Worm (Caenorhabditis elegans) whole organism, L3 larva: ENCODE results near the gene ZK632.11.

Source experiments
- R02D3.7 ChIP-seq: fragments of 150-350 bp; optimal IDR thresholded peaks from 2 replicates; lab custom pipeline; 2014; ENCODE audit warnings: missing biosample characterization, missing genetic modification characterization
- ama-1 ChIP-seq: fragments of 150-350 bp; optimal IDR thresholded peaks from 2 replicates; lab custom pipeline; 2018
- ceh-82 ChIP-seq: fragments of 150-350 bp; optimal IDR thresholded peaks from 2 replicates; lab custom pipeline; 2014; ENCODE audit warnings: missing biosample characterization, missing genetic modification characterization
- egl-27 ChIP-seq: sonication (generic microtip); optimal IDR thresholded peaks from 4 replicates; lab custom pipeline; 2017; ENCODE audit warnings: missing biosample characterization, missing genetic modification reagents, missing genetic modification characterization
- elt-1 ChIP-seq: fragments of 150-350 bp; optimal IDR thresholded peaks from 2 replicates; lab custom pipeline; 2014; ENCODE audit warnings: missing biosample characterization, missing genetic modification characterization
- fos-1 ChIP-seq: fragments of 150-350 bp; optimal IDR thresholded peaks from 2 replicates; lab custom pipeline; 2014; ENCODE audit warnings: missing biosample characterization, missing genetic modification characterization
- lin-15B ChIP-seq: fragments of 150-350 bp; optimal IDR thresholded peaks from 2 replicates; lab custom pipeline; 2014; ENCODE audit warnings: missing biosample characterization, missing genetic modification characterization
- nhr-11 ChIP-seq: fragments of 150-350 bp; optimal IDR thresholded peaks from 2 replicates; lab custom pipeline; 2014; ENCODE audit warnings: missing biosample characterization, missing genetic modification characterization
- nhr-237 ChIP-seq: fragments of 150-350 bp; optimal IDR thresholded peaks from 2 replicates; lab custom pipeline; 2014; ENCODE audit warnings: missing biosample characterization, missing genetic modification characterization
- nhr-76 ChIP-seq: fragments of 150-350 bp; sonication (generic microtip); optimal IDR thresholded peaks from 5 replicates; lab custom pipeline; 2014; ENCODE audit warnings: missing biosample characterization, missing genetic modification characterization
- skn-1 ChIP-seq: fragments of 150-350 bp; optimal IDR thresholded peaks from 2 replicates; lab custom pipeline; 2014; ENCODE audit warnings: missing biosample characterization, missing genetic modification characterization
- snpc-4 ChIP-seq: fragments of 150-350 bp; optimal IDR thresholded peaks from 2 replicates; lab custom pipeline; 2014; ENCODE audit warnings: missing biosample characterization, missing genetic modification characterization
- unc-62 ChIP-seq: fragments of 150-350 bp; sonication (generic microtip); optimal IDR thresholded peaks from 4 replicates; lab custom pipeline; 2014; ENCODE audit warnings: missing biosample characterization, missing genetic modification reagents, missing genetic modification characterization

ce11 chrIII:9823748-9824147 is 4.0 kb upstream of the ZK632.11 start:
- TF ChIP-seq nhr-76 = no peak
- no peak for TF ChIP-seq ceh-82
- no peak for TF ChIP-seq elt-1 (tag; lab: Kevin White, UChicago)
- TF ChIP-seq R02D3.7 (tag; lab: Kevin White, UChicago) = no peak
- TF ChIP-seq fos-1 (tag; lab: Kevin White, UChicago) = no peak
- no peak for TF ChIP-seq unc-62 (GFP tag; lab: Kevin White, UChicago)
- no peak for TF ChIP-seq snpc-4 (tag; lab: Kevin White, UChicago)
- no peak for TF ChIP-seq skn-1 (tag; lab: Kevin White, UChicago)
- TF ChIP-seq nhr-11 = no peak
- no peak for TF ChIP-seq egl-27 (tag; lab: Kevin White, UChicago)
- TF ChIP-seq lin-15B (tag; lab: Kevin White, UChicago) = no peak
- TF ChIP-seq ama-1 (lab: Kevin White, UChicago) = no peak
- TF ChIP-seq nhr-237 (tag; lab: Kevin White, UChicago) = no peak
